Fruit fly (Drosophila melanogaster) whole organism, embryonic: ENCODE results near the gene Fas2.

Experiments used
- CG17359 ChIP-seq: fragments of 200-800 bp; sonication (Bioruptor generic); optimal IDR thresholded peaks from 3 replicates; lab custom pipeline; 2018; ENCODE audit warnings: missing biosample characterization, mild to moderate bottlenecking, missing genetic modification characterization, moderate library complexity
- HHEX ChIP-seq: fragments of 200-800 bp; sonication (Bioruptor generic); optimal IDR thresholded peaks from 3 replicates; lab custom pipeline; 2017; ENCODE audit warnings: missing biosample characterization, mild to moderate bottlenecking, missing genetic modification characterization, missing genetic modification reagents
- TFAM ChIP-seq: fragments of 200-800 bp; sonication (Bioruptor generic); optimal IDR thresholded peaks from 2 replicates; lab custom pipeline; 2017; ENCODE audit warnings: missing biosample characterization, missing genetic modification characterization, inconsistent platforms
- her ChIP-seq: fragments of 200-800 bp; sonication (Bioruptor generic); optimal IDR thresholded peaks from 2 replicates; lab custom pipeline; 2016; ENCODE audit warnings: missing biosample characterization, missing genetic modification characterization
- sob ChIP-seq: fragments of 200-800 bp; sonication (Bioruptor generic); IDR thresholded peaks from 2 replicates; pipeline ENCODE4 v1.3.6; 2022; ENCODE audit warnings: missing biosample characterization, missing genetic modification characterization
- tap ChIP-seq: fragments of 200-800 bp; optimal IDR thresholded peaks from 3 replicates; lab custom pipeline; 2019; ENCODE audit warnings: missing biosample characterization, mild to moderate bottlenecking, missing genetic modification characterization, moderate library complexity

- TF ChIP-seq CG17359 (tag; lab: Kevin White, UChicago) (no peak), sob (GFP tag; lab: Robert Waterston, UW) (no peak), her (GFP tag; lab: Kevin White, UChicago) (no peak), tap (tag; lab: Kevin White, UChicago) (no peak), TFAM (no peak), HHEX (GFP tag; lab: Kevin White, UChicago) (no peak)
These were observed 41.1 kb upstream of the Fas2 start, which contains the start of gene CG43134 for dm6 chrX:4247013-4247412.
